Worm (Caenorhabditis elegans) whole organism, mixed stage, embryonic: Measurements from ENCODE around the gene athp-3.

Experiments
- blmp-1 ChIP-seq: fragments of 150-350 bp; optimal IDR thresholded peaks from 2 replicates; lab custom pipeline; 2014; ENCODE audit warnings: missing biosample characterization, missing genetic modification characterization
- drap-1 ChIP-seq: fragments of 200-800 bp; sonication (Bioruptor generic); optimal IDR thresholded peaks from 3 replicates; lab custom pipeline; 2018; ENCODE audit warnings: mild to moderate bottlenecking, missing genetic modification characterization, missing compliant biosample characterization
- elt-1 ChIP-seq: sonication (generic microtip); optimal IDR thresholded peaks from 2 replicates; lab custom pipeline; 2017; ENCODE audit warnings: missing genetic modification characterization, mild to moderate bottlenecking, missing compliant biosample characterization, antibody characterized with exemption, moderate library complexity, borderline replicate concordance; ENCODE audit not compliant: insufficient read depth
- hlh-1 ChIP-seq: fragments of 150-350 bp; optimal IDR thresholded peaks from 2 replicates; lab custom pipeline; 2014; ENCODE audit warnings: missing biosample characterization, missing genetic modification reagents, missing genetic modification characterization
- lin-13 ChIP-seq: fragments of 150-350 bp; optimal IDR thresholded peaks from 2 replicates; lab custom pipeline; 2014; ENCODE audit warnings: missing biosample characterization, missing genetic modification characterization
- mls-2 ChIP-seq: sonication (generic microtip); optimal IDR thresholded peaks from 2 replicates; lab custom pipeline; 2016; ENCODE audit warnings: mild to moderate bottlenecking, missing genetic modification characterization, moderate library complexity, missing compliant biosample characterization
- nhr-12 ChIP-seq: fragments of 150-350 bp; optimal IDR thresholded peaks from 2 replicates; lab custom pipeline; 2014; ENCODE audit warnings: missing biosample characterization, missing genetic modification characterization
- nhr-237 ChIP-seq: fragments of 150-350 bp; optimal IDR thresholded peaks from 2 replicates; lab custom pipeline; 2014; ENCODE audit warnings: missing biosample characterization, missing genetic modification characterization
- unc-120 ChIP-seq: sonication (generic microtip); optimal IDR thresholded peaks from 2 replicates; lab custom pipeline; 2017; ENCODE audit warnings: missing genetic modification characterization, missing compliant biosample characterization; ENCODE audit not compliant: poor library complexity, severe bottlenecking
- unc-39 ChIP-seq: fragments of 150-350 bp; optimal IDR thresholded peaks from 2 replicates; lab custom pipeline; 2014; ENCODE audit warnings: missing biosample characterization, missing genetic modification characterization
- unc-62 ChIP-seq: fragments of 150-350 bp; optimal IDR thresholded peaks from 2 replicates; lab custom pipeline; 2014; ENCODE audit warnings: missing biosample characterization, missing genetic modification reagents, missing genetic modification characterization
- ztf-11 ChIP-seq: fragments of 150-350 bp; optimal IDR thresholded peaks from 2 replicates; lab custom pipeline; 2014; ENCODE audit warnings: missing biosample characterization, missing genetic modification characterization

- TF ChIP-seq nhr-12 (tag; lab: Kevin White, UChicago) (no peak), blmp-1 (tag; lab: Kevin White, UChicago) (no peak), unc-62 (GFP tag; lab: Kevin White, UChicago) (no peak), hlh-1 (tag; lab: Kevin White, UChicago) (no peak), unc-39 (tag; lab: Kevin White, UChicago) (no peak), unc-120 (tag; lab: Kevin White, UChicago) (no peak), mls-2 (tag; lab: Kevin White, UChicago) (no peak), elt-1 (tag; lab: Kevin White, UChicago) (no peak), lin-13 (no peak), drap-1 (GFP tag; lab: Kevin White, UChicago) (no peak), nhr-237 (tag; lab: Kevin White, UChicago) (no peak), ztf-11 (no peak)
These were observed at the start of gene athp-3 for ce11 chrIV:17048257-17048656.
